Worm (Caenorhabditis elegans) whole organism, late embryonic: ENCODE results near the gene W02A2.9.

ENCODE experiments used
- F13H6.1 ChIP-seq: sonication (generic microtip); optimal IDR thresholded peaks from 2 replicates; lab custom pipeline; 2016; ENCODE audit warnings: missing genetic modification characterization, missing compliant biosample characterization
- K09A11.1 ChIP-seq: sonication (generic microtip); optimal IDR thresholded peaks from 2 replicates; lab custom pipeline; 2017; ENCODE audit warnings: antibody characterized with exemption, mild to moderate bottlenecking, missing genetic modification characterization, missing compliant biosample characterization; ENCODE audit not compliant: insufficient read depth
- T23F11.4 ChIP-seq: fragments of 200-800 bp; sonication (Bioruptor generic); optimal IDR thresholded peaks from 2 replicates; lab custom pipeline; 2018; ENCODE audit warnings: mild to moderate bottlenecking, missing genetic modification characterization, missing compliant biosample characterization
- Y22D7AL.16 ChIP-seq: sonication (generic microtip); optimal IDR thresholded peaks from 2 replicates; lab custom pipeline; 2016; ENCODE audit warnings: missing genetic modification characterization, missing compliant biosample characterization
- ahr-1 ChIP-seq: sonication (generic microtip); optimal IDR thresholded peaks from 2 replicates; lab custom pipeline; 2016; ENCODE audit warnings: missing genetic modification characterization, missing compliant biosample characterization
- ama-1 ChIP-seq: fragments of 150-350 bp; optimal IDR thresholded peaks from 2 replicates; lab custom pipeline; 2014
- ceh-14 ChIP-seq: sonication (generic microtip); optimal IDR thresholded peaks from 2 replicates; lab custom pipeline; 2016; ENCODE audit warnings: missing genotype, missing genetic modification characterization, missing compliant biosample characterization
- ceh-2 ChIP-seq: sonication (generic microtip); optimal IDR thresholded peaks from 2 replicates; lab custom pipeline; 2016; ENCODE audit warnings: missing genotype, missing genetic modification characterization, missing compliant biosample characterization
- ceh-24 ChIP-seq: sonication (generic microtip); optimal IDR thresholded peaks from 2 replicates; lab custom pipeline; 2016; ENCODE audit warnings: mild to moderate bottlenecking, missing genetic modification characterization, missing compliant biosample characterization
- ceh-31 ChIP-seq: sonication (generic microtip); optimal IDR thresholded peaks from 2 replicates; lab custom pipeline; 2016; ENCODE audit warnings: missing genetic modification characterization, missing compliant biosample characterization
- ceh-45 ChIP-seq: fragments of 200-800 bp; sonication (Bioruptor generic); IDR thresholded peaks from 2 replicates; pipeline ENCODE4 v1.3.6; 2022; ENCODE audit warnings: missing genetic modification reagents, missing genetic modification characterization, missing compliant biosample characterization
- ceh-48 ChIP-seq: sonication (generic microtip); optimal IDR thresholded peaks from 2 replicates; lab custom pipeline; 2016; ENCODE audit warnings: missing genetic modification characterization, inconsistent platforms, missing compliant biosample characterization
- ceh-6 ChIP-seq: fragments of 200-800 bp; sonication (Bioruptor generic); optimal IDR thresholded peaks from 2 replicates; lab custom pipeline; 2018; ENCODE audit warnings: mild to moderate bottlenecking, missing genetic modification characterization, missing compliant biosample characterization
- ceh-9 ChIP-seq: sonication (generic microtip); optimal IDR thresholded peaks from 2 replicates; lab custom pipeline; 2016; ENCODE audit warnings: mild to moderate bottlenecking, missing genetic modification characterization, inconsistent platforms, missing compliant biosample characterization
- che-1 ChIP-seq: sonication (generic microtip); optimal IDR thresholded peaks from 2 replicates; lab custom pipeline; 2016; ENCODE audit warnings: mild to moderate bottlenecking, missing genetic modification characterization, missing compliant biosample characterization
- dmd-4 ChIP-seq: sonication (generic microtip); optimal IDR thresholded peaks from 2 replicates; lab custom pipeline; 2016; ENCODE audit warnings: borderline replicate concordance, missing genetic modification characterization, missing compliant biosample characterization
- dve-1 ChIP-seq: sonication (generic microtip); optimal IDR thresholded peaks from 2 replicates; lab custom pipeline; 2017; ENCODE audit warnings: antibody characterized with exemption, mild to moderate bottlenecking, missing genetic modification characterization, missing compliant biosample characterization
- ets-4 ChIP-seq: sonication (generic microtip); optimal IDR thresholded peaks from 2 replicates; lab custom pipeline; 2016; ENCODE audit warnings: missing genetic modification characterization, missing compliant biosample characterization
- fkh-10 ChIP-seq: fragments of 150-350 bp; optimal IDR thresholded peaks from 2 replicates; lab custom pipeline; 2014; ENCODE audit warnings: missing biosample characterization, missing genetic modification reagents, missing genetic modification characterization
- fkh-6 ChIP-seq: sonication (generic microtip); optimal IDR thresholded peaks from 2 replicates; lab custom pipeline; 2016; ENCODE audit warnings: missing genetic modification characterization, missing compliant biosample characterization
- gmeb-2 ChIP-seq: sonication (generic microtip); optimal IDR thresholded peaks from 2 replicates; lab custom pipeline; 2016; ENCODE audit warnings: missing genetic modification characterization, inconsistent platforms, missing compliant biosample characterization
- lim-6 ChIP-seq: sonication (generic microtip); optimal IDR thresholded peaks from 2 replicates; lab custom pipeline; 2016; ENCODE audit warnings: missing genetic modification characterization, missing compliant biosample characterization
- mec-3 ChIP-seq: sonication (generic microtip); optimal IDR thresholded peaks from 2 replicates; lab custom pipeline; 2016; ENCODE audit warnings: borderline replicate concordance, missing genetic modification characterization, missing compliant biosample characterization
- nfya-1 ChIP-seq: sonication (generic microtip); optimal IDR thresholded peaks from 2 replicates; lab custom pipeline; 2017; ENCODE audit warnings: missing genetic modification characterization, mild to moderate bottlenecking, missing compliant biosample characterization, antibody characterized with exemption, moderate library complexity
- npax-4 ChIP-seq: sonication (generic microtip); optimal IDR thresholded peaks from 2 replicates; lab custom pipeline; 2016; ENCODE audit warnings: missing genetic modification characterization, missing compliant biosample characterization
- pag-3 ChIP-seq: sonication (generic microtip); optimal IDR thresholded peaks from 2 replicates; lab custom pipeline; 2016; ENCODE audit warnings: missing compliant biosample characterization, missing genetic modification characterization, borderline replicate concordance
- pax-1 ChIP-seq: fragments of 150-350 bp; optimal IDR thresholded peaks from 2 replicates; lab custom pipeline; 2014; ENCODE audit warnings: missing biosample characterization, missing genetic modification characterization
- pha-4 ChIP-seq: fragments of 150-350 bp; optimal IDR thresholded peaks from 2 replicates; lab custom pipeline; 2018; ENCODE audit warnings: missing biosample characterization, missing genetic modification reagents, missing genetic modification characterization
- ref-2 ChIP-seq: sonication (generic microtip); optimal IDR thresholded peaks from 2 replicates; lab custom pipeline; 2016; ENCODE audit warnings: missing genetic modification characterization, missing compliant biosample characterization
- rnt-1 ChIP-seq: sonication (generic microtip); optimal IDR thresholded peaks from 2 replicates; lab custom pipeline; 2016; ENCODE audit warnings: missing genetic modification characterization, missing compliant biosample characterization
- sdc-2 ChIP-seq: sonication (generic microtip); optimal IDR thresholded peaks from 2 replicates; lab custom pipeline; 2016; ENCODE audit warnings: missing genotype, missing genetic modification characterization, missing compliant biosample characterization
- syd-9 ChIP-seq: sonication (generic microtip); optimal IDR thresholded peaks from 2 replicates; lab custom pipeline; 2016; ENCODE audit warnings: mild to moderate bottlenecking, missing genetic modification characterization, moderate library complexity, missing compliant biosample characterization
- tbx-2 ChIP-seq: sonication (generic microtip); optimal IDR thresholded peaks from 2 replicates; lab custom pipeline; 2016; ENCODE audit warnings: missing genetic modification characterization, missing compliant biosample characterization
- tbx-7 ChIP-seq: sonication (generic microtip); optimal IDR thresholded peaks from 2 replicates; lab custom pipeline; 2016; ENCODE audit warnings: missing genotype, missing genetic modification characterization, missing compliant biosample characterization
- ttx-3 ChIP-seq: sonication (generic microtip); optimal IDR thresholded peaks from 2 replicates; lab custom pipeline; 2016; ENCODE audit warnings: missing genetic modification reagents, missing genetic modification characterization, missing compliant biosample characterization
- unc-3 ChIP-seq, 2 experiments: fragments of 200-800 bp in 1 of 2; sonication (Bioruptor generic) in 1 of 2; sonication (generic microtip) in 1 of 2; conservative IDR thresholded peaks in 1 of 2; optimal IDR thresholded peaks in 1 of 2; 2 replicates each; pipeline versions ENCODE4 v1.3.6 to Lab custom; 2016 to 2022; ENCODE audit warnings: missing compliant biosample characterization in 2 of 2, missing genetic modification characterization in 2 of 2, missing genetic modification reagents in 1 of 2
- unc-42 ChIP-seq: sonication (generic microtip); optimal IDR thresholded peaks from 2 replicates; lab custom pipeline; 2016; ENCODE audit warnings: missing genotype, missing genetic modification characterization, missing compliant biosample characterization
- unc-55 ChIP-seq: sonication (generic microtip); optimal IDR thresholded peaks from 2 replicates; lab custom pipeline; 2017; ENCODE audit warnings: missing biosample characterization, missing genetic modification reagents, missing genetic modification characterization
- zip-5 ChIP-seq: sonication (generic microtip); optimal IDR thresholded peaks from 2 replicates; lab custom pipeline; 2016; ENCODE audit warnings: missing genetic modification characterization, missing compliant biosample characterization

Gene W02A2.9

DNA sequence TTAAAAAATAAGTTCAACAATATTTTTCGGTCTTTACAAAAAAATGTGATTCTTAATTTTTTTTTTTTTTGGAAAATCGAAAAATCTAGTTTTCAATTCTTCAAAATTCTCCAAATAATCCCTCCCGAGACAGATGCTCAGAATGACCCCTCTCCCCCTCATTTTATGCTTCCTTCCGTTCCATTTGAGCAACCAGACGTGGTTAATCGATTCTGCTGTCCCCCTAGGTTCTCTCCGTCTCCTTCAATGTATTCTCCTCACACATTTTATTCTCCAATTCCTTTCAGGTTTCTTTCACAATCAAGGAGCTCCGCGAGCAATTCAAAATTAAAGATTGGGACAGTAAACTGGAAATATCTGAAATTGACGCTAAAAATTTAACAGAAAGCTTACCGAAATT lies 27.5 kb downstream of the W02A2.9 start:
- TF ChIP-seq ceh-48 (peak; percentile 54), ceh-31 (tag; lab: Kevin White, UChicago) (no peak)

DNA sequence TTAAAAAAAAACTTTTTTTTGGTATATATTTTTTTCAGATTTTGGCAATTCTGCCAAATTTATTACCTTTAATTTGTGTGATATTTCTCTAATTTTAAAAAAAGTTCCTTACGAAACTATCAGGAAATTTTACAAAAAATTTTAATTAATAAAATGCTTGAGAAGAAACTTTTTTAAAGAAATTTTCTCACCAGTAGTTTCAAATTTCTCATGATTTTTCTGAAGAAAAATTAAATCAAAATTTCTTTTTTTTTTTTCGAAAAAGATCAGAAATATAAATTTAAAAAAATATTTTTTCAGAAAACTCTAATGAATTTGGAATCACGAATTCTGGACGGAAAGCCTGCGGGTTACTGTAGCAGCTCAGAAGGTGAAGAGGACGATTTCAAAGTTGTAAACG lies 30.3 kb downstream of the W02A2.9 start, which contains the start of gene mau-8:
Gene mau-8, plus strand, starts transcription at position 301 of the 400 bp plus-strand sequence.
- TF ChIP-seq K09A11.1 (tag; lab: Kevin White, UChicago) (no peak), mec-3 (no peak), rnt-1 (no peak), ahr-1 (tag; lab: Kevin White, UChicago) (no peak), ama-1 (lab: Kevin White, UChicago) (no peak), gmeb-2 (tag; lab: Kevin White, UChicago) (no peak), tbx-2 (tag; lab: Kevin White, UChicago) (no peak), nfya-1 (no peak), pax-1 (tag; lab: Kevin White, UChicago) (no peak), ceh-31 (tag; lab: Kevin White, UChicago) (no peak)

DNA sequence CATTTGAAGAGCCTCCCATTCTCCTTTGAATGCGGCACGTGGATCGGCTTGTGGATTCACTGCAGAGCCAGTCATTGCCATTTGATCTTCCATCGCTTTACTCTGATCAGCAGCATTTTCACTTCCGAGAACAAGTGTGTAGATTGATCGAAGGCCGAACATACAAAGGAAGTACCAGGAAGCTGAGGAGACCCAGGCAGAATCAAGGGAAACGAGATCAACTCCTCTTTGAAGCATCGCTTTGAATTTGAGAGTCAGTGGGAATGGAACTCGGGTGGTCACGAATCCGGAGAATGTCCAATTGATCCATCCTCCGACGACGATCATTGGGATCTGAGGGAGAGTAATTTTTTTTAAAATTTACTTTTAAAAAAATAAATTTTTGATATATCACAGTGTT lies 33.0 kb downstream of the W02A2.9 start:
- TF ChIP-seq gmeb-2 (tag; lab: Kevin White, UChicago), result no peak
- TF ChIP-seq npax-4 (tag; lab: Kevin White, UChicago), result no peak
- no peak for TF ChIP-seq K09A11.1 (tag; lab: Kevin White, UChicago)
- no peak for TF ChIP-seq lim-6 (tag; lab: Kevin White, UChicago)
- TF ChIP-seq ets-4 (tag; lab: Kevin White, UChicago), result no peak
- TF ChIP-seq unc-3 (GFP tag; conservative IDR thresholded peaks at IDR 0.05; lab: Robert Waterston, UW), result no peak
- no peak for TF ChIP-seq unc-3 (tag; optimal IDR thresholded peaks at IDR 0.05; lab: Kevin White, UChicago)
- TF ChIP-seq ceh-45 (GFP tag; lab: Robert Waterston, UW), result no peak
- no peak for TF ChIP-seq ceh-9 (tag; lab: Kevin White, UChicago)
- no peak for TF ChIP-seq fkh-10 (GFP tag; lab: Kevin White, UChicago)
- no peak for TF ChIP-seq fkh-6 (tag; lab: Kevin White, UChicago)
- TF ChIP-seq F13H6.1, result no peak
- no peak for TF ChIP-seq dmd-4 (tag; lab: Kevin White, UChicago)
- TF ChIP-seq ceh-2 (tag; lab: Kevin White, UChicago), result no peak
- TF ChIP-seq unc-42 (tag; lab: Kevin White, UChicago), result no peak
- no peak for TF ChIP-seq ttx-3 (tag; lab: Kevin White, UChicago)
- TF ChIP-seq ceh-14 (tag; lab: Kevin White, UChicago), result no peak
- TF ChIP-seq pag-3, result no peak
- TF ChIP-seq ceh-48, result no peak

DNA sequence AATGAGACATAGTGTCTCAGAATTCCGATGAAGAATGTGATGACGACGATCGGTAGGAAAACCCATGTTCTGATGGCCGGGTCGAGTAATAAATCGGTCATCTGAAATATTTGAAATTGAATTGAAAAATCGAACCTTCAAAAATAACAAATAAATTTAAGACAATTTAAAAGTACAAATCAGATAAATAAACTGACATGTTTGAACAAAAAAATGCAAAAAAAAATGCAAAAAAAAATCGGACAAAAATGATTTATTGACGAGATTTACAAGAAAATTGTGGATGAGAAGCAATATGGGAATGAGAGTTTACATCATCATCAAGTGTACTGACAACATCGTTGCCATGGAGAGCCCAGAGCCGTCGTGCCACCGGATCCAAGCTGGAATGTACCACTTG lies 34.4 kb downstream of the W02A2.9 start, which contains the start of gene emc-3:
Gene emc-3, minus strand, starts transcription at position 101 of the 400 bp plus-strand sequence.
- no peak for TF ChIP-seq ama-1 (lab: Kevin White, UChicago)

DNA sequence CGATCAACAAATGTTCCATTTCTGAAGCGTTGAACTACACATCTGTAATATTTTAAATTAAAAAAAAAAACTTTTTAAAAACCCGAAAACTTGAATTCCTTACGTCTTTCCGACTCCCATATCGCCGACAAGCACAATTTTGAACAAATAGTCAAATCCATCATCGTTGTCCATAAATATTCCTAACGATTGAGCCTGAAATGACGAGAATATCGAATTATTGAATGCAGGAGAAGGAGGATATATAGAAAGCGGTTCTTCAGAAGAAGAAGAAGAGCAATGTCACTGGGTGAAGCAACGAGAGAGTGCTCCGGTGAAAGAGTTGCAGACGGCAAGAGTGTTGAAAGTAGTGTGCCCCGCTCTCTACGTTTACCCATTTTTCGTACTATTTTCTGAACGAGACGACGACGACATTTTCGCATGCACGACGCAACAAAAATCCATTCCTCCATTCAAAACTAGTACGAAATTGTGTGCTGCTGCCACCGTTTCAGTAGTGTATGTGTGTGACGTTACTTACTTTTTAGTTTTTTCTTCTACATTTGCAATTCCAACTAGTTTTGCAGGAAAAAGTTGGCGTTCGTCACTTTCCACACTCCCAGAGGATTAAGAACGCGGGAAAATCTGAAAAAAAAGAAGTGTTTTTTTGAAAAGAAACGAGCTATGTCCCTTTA lies 36.4 kb downstream of the W02A2.9 start, which contains the start of gene rab-19:
Gene rab-19, minus strand, starts transcription at position 624 of the 674 bp plus-strand sequence.
- TF ChIP-seq tbx-2 (tag; lab: Kevin White, UChicago) (no peak), unc-42 (tag; lab: Kevin White, UChicago) (peak; percentile 71), ceh-31 (tag; lab: Kevin White, UChicago) (peak; percentile 28), ceh-48 (peak; percentile 72)

DNA sequence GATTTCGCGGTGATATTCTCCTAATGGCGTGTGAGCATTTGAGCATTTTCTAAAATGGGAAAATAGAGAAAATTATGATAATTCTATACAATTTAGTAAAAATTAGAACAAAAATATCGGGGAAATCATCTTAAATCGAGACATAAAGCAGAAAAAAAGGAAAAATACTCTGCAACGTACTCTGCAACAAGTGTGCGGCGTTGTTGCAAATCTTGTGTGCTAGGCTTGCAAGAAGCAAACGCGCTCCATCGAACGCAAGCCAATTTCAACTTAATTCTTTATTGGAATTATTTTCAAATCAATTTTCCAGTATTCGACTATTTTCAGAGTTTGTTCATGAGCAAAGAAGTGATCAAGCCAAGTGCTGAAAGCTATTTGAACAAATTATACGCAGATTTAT lies 38.6 kb downstream of the W02A2.9 start, which contains the start of the genes Y62E10A.20, Y62E10A.23 and mdt-9:
Gene Y62E10A.20, minus strand, starts transcription at position 49 of the 400 bp plus-strand sequence.
Gene Y62E10A.23, plus strand, starts transcription at position 282 of the 400 bp plus-strand sequence.
Gene mdt-9, plus strand, starts transcription at position 338 of the 400 bp plus-strand sequence.
- peak; percentile 77 for TF ChIP-seq ref-2 (tag; lab: Kevin White, UChicago)
- peak; percentile 88 for TF ChIP-seq ceh-14 (tag; lab: Kevin White, UChicago)
- peak; percentile 47 for TF ChIP-seq syd-9 (tag; lab: Kevin White, UChicago)
- peak; percentile 64 for TF ChIP-seq dve-1
- TF ChIP-seq che-1 (tag; lab: Kevin White, UChicago), result peak; percentile 42
- no peak for TF ChIP-seq Y22D7AL.16 (tag; lab: Kevin White, UChicago)
- peak; percentile 10 for TF ChIP-seq tbx-7 (tag; lab: Kevin White, UChicago)
- no peak for TF ChIP-seq lim-6 (tag; lab: Kevin White, UChicago)
- peak; percentile 4 for TF ChIP-seq unc-55 (GFP tag; lab: Kevin White, UChicago)
- TF ChIP-seq sdc-2 (tag; lab: Kevin White, UChicago), result no peak
- TF ChIP-seq pha-4 (tag; lab: Kevin White, UChicago), result no peak
- no peak for TF ChIP-seq ama-1 (lab: Kevin White, UChicago)
- peak; percentile 58 for TF ChIP-seq ceh-6 (GFP tag; lab: Kevin White, UChicago)
- peak; percentile 66 for TF ChIP-seq T23F11.4 (GFP tag; lab: Kevin White, UChicago)
- peak; percentile 14 for TF ChIP-seq ceh-24 (tag; lab: Kevin White, UChicago)
- peak; percentile 89 for TF ChIP-seq unc-42 (tag; lab: Kevin White, UChicago)
- TF ChIP-seq zip-5 (tag; lab: Kevin White, UChicago), result peak; percentile 33
- TF ChIP-seq mec-3, result no peak
- TF ChIP-seq npax-4 (tag; lab: Kevin White, UChicago), result peak; percentile 35
- peak; percentile 36 for TF ChIP-seq ahr-1 (tag; lab: Kevin White, UChicago)
